Fruit fly (Drosophila melanogaster) whole organism, wandering third instar larva: ENCODE data around the gene CG31624.
A peak's percentile ranks its signal among the peaks of the same experiment; 100 is the strongest.

Experiments
- Abd-B ChIP-seq: fragments of >200 bp; optimal IDR thresholded peaks from 2 replicates; lab custom pipeline; 2017; ENCODE audit warnings: missing biosample characterization, missing genetic modification characterization
- Dfd ChIP-seq: fragments of >200 bp; optimal IDR thresholded peaks from 2 replicates; lab custom pipeline; 2017; ENCODE audit warnings: missing biosample characterization, missing genetic modification characterization
- Hnf4 ChIP-seq: fragments of 200-800 bp; sonication (Bioruptor generic); optimal IDR thresholded peaks from 2 replicates; lab custom pipeline; 2016; ENCODE audit warnings: missing biosample characterization, mild to moderate bottlenecking, missing genetic modification characterization
- Hr78 ChIP-seq: fragments of >200 bp; optimal IDR thresholded peaks from 2 replicates; lab custom pipeline; 2017; ENCODE audit warnings: missing biosample characterization, missing genetic modification characterization
- Mio ChIP-seq: sonication (Bioruptor generic); optimal IDR thresholded peaks from 2 replicates; lab custom pipeline; 2016; ENCODE audit warnings: missing biosample characterization, missing genetic modification characterization
- Myc ChIP-seq: fragments of >200 bp; optimal IDR thresholded peaks from 2 replicates; lab custom pipeline; 2017
- brk ChIP-seq: fragments of 200-800 bp; sonication (Bioruptor generic); optimal IDR thresholded peaks from 2 replicates; lab custom pipeline; 2016; ENCODE audit warnings: missing biosample characterization, mild to moderate bottlenecking, missing genetic modification characterization
- foxo ChIP-seq, 2 experiments: fragments of 200-800 bp; sonication (Bioruptor generic); optimal IDR thresholded peaks; 2 replicates in 1 of 2; 3 replicates in 1 of 2; lab custom pipeline; 2016 to 2017; ENCODE audit warnings: missing biosample characterization in 2 of 2, missing genetic modification characterization in 2 of 2
- fru ChIP-seq: fragments of 200-800 bp; sonication (Bioruptor generic); optimal IDR thresholded peaks from 3 replicates; lab custom pipeline; 2016; ENCODE audit warnings: missing biosample characterization, mild to moderate bottlenecking, missing genetic modification characterization
- jim ChIP-seq: fragments of 175-275, 200-325 bp; sonication (Bioruptor generic); optimal IDR thresholded peaks from 2 replicates; lab custom pipeline; 2016; ENCODE audit warnings: missing biosample characterization, mild to moderate bottlenecking, missing genetic modification characterization
- pan ChIP-seq: fragments of >200 bp; optimal IDR thresholded peaks from 2 replicates; lab custom pipeline; 2017
- psq ChIP-seq: fragments of 200-800 bp; sonication (Bioruptor generic); optimal IDR thresholded peaks from 3 replicates; lab custom pipeline; 2017; ENCODE audit warnings: missing biosample characterization, mild to moderate bottlenecking, missing genetic modification characterization, moderate library complexity
- sv ChIP-seq: fragments of 200-800 bp; sonication (Bioruptor generic); optimal IDR thresholded peaks from 3 replicates; lab custom pipeline; 2016; ENCODE audit warnings: missing biosample characterization, missing genetic modification characterization
- usp ChIP-seq: fragments of >200 bp; optimal IDR thresholded peaks from 2 replicates; lab custom pipeline; 2017; ENCODE audit warnings: missing biosample characterization, missing genetic modification characterization

DNA sequence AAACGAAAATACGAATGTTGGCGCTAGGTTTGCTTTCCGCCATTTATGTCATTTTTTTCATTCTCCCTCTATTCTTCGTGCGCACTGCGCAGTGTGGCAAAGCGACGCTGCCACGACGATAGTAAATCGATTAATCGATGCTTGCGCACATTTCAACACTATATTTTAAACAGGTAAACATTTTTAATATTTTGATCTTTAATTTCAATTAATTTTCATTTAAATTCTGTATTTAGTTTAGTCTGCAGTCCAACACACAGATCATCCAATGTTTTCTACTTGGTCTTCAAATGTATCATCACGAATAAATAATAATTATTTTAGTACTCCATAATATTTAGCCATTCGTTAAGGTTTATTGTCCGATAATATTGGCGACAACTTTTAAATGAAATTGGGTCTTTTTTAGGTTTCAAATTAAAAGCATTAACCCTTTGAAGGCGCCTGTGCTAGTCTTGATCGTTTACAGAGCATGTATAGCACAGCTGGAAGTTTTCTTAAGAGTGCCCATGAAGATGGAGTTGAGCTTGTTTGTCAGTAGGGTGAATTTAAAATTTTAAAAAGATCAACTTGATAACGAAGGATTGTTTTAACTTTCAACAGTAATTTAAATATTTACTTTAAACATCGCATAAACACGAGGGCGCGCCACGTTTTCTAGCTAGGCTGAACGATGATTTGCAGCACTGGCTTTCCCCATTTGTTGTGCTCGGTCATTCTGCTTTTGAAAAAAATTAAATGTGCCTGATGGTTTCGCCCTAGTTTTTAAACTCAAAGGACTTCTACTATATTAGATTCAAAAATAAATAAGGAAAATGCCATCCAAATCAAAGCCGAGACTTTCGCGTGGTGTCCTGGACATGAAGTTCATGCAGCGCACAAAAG, 43.8 kb downstream of the CG31624 start, which contains the start of the genes Mpp6 and E2f2:
- TF ChIP-seq Abd-B (GFP tag; lab: Kevin White, UChicago) (no peak), pan (lab: Kevin White, UChicago) (no peak), foxo (GFP tag; optimal IDR thresholded peaks at IDR 0.05; lab: Kevin White, UChicago) (peak in 1 of 2 experiments; percentile 33), Hnf4 (GFP tag; lab: Kevin White, UChicago) (peak; percentile 77), brk (GFP tag; lab: Kevin White, UChicago) (no peak), sv (GFP tag; lab: Kevin White, UChicago) (no peak), Mio (GFP tag; lab: Kevin White, UChicago) (no peak), jim (GFP tag; lab: Kevin White, UChicago) (no peak), psq (GFP tag; lab: Kevin White, UChicago) (peak; percentile 92), fru (GFP tag; lab: Kevin White, UChicago) (no peak), Hr78 (GFP tag; lab: Kevin White, UChicago) (no peak), usp (GFP tag; lab: Kevin White, UChicago) (no peak), Dfd (no peak), Myc (peak; percentile 76)
